Worm (Caenorhabditis elegans) whole organism, young adult: Measurements from ENCODE around the gene bath-44.

Source experiments
- B0261.1 ChIP-seq: sonication (generic microtip); optimal IDR thresholded peaks from 2 replicates; lab custom pipeline; 2016; ENCODE audit warnings: mild to moderate bottlenecking, missing genetic modification characterization, moderate library complexity, missing compliant biosample characterization
- F33H1.4 ChIP-seq: fragments of 200-800 bp; sonication (Bioruptor generic); IDR thresholded peaks from 2 replicates; pipeline ENCODE4 v1.3.6; 2022; ENCODE audit warnings: missing genetic modification reagents, missing genetic modification characterization, missing compliant biosample characterization
- F37B4.10 ChIP-seq: fragments of 200-800 bp; sonication (Bioruptor generic); IDR thresholded peaks from 2 replicates; pipeline ENCODE4 v1.3.6; 2022; ENCODE audit warnings: missing genetic modification characterization, missing compliant biosample characterization
- F39B2.1 ChIP-seq: fragments of 200-800 bp; sonication (Bioruptor generic); IDR thresholded peaks from 2 replicates; pipeline ENCODE4 v1.3.6; 2022; ENCODE audit warnings: missing genetic modification reagents, missing genetic modification characterization, missing compliant biosample characterization
- F49E8.2 ChIP-seq: sonication (generic microtip); optimal IDR thresholded peaks from 3 replicates; lab custom pipeline; 2017; ENCODE audit warnings: missing genetic modification characterization, mild to moderate bottlenecking, missing compliant biosample characterization, antibody characterized with exemption, moderate library complexity; ENCODE audit not compliant: insufficient read depth
- F52B5.7 ChIP-seq: sonication (generic microtip); optimal IDR thresholded peaks from 2 replicates; lab custom pipeline; 2016; ENCODE audit warnings: mild to moderate bottlenecking, missing genetic modification characterization, missing compliant biosample characterization
- F57A8.1 ChIP-seq: fragments of 200-800 bp; sonication (Bioruptor generic); optimal IDR thresholded peaks from 2 replicates; lab custom pipeline; 2018; ENCODE audit warnings: mild to moderate bottlenecking, missing genetic modification characterization, moderate library complexity, missing compliant biosample characterization
- F57C9.4 ChIP-seq: sonication (generic microtip); optimal IDR thresholded peaks from 2 replicates; lab custom pipeline; 2017; ENCODE audit warnings: mild to moderate bottlenecking, missing genetic modification characterization, missing compliant biosample characterization
- K11D2.4 ChIP-seq: fragments of 200-800 bp; sonication (Bioruptor generic); IDR thresholded peaks from 2 replicates; pipeline ENCODE4 v1.3.6; 2022; ENCODE audit warnings: missing genetic modification reagents, missing genetic modification characterization, missing compliant biosample characterization
- K12H6.12 ChIP-seq: fragments of 200-800 bp; sonication (Bioruptor generic); optimal IDR thresholded peaks from 2 replicates; lab custom pipeline; 2018; ENCODE audit warnings: mild to moderate bottlenecking, missing genetic modification characterization, missing compliant biosample characterization
- Y53F4B.3 ChIP-seq: fragments of 200-800 bp; sonication (Bioruptor generic); IDR thresholded peaks from 2 replicates; pipeline ENCODE4 v1.3.6; 2022; ENCODE audit warnings: missing genetic modification reagents, missing genetic modification characterization, missing compliant biosample characterization
- Y53G8AR.9 ChIP-seq: fragments of 200-800 bp; sonication (Bioruptor generic); conservative IDR thresholded peaks from 2 replicates; pipeline ENCODE4 v1.3.6; 2022; ENCODE audit warnings: missing genetic modification reagents, missing genetic modification characterization, missing compliant biosample characterization
- ama-1 ChIP-seq, 3 experiments: fragments of 150-350 bp in 1 of 3; sonication (generic microtip) in 2 of 3; optimal IDR thresholded peaks; 2 replicates each; lab custom pipeline; 2014 to 2018; ENCODE audit warnings: missing biosample characterization in 2 of 3, missing genetic modification characterization in 2 of 3, missing genetic modification reagents in 2 of 3
- atf-7 ChIP-seq: sonication (generic microtip); optimal IDR thresholded peaks from 2 replicates; lab custom pipeline; 2017; ENCODE audit warnings: mild to moderate bottlenecking, missing genetic modification characterization, missing compliant biosample characterization
- athp-1 ChIP-seq: sonication (generic microtip); optimal IDR thresholded peaks from 2 replicates; lab custom pipeline; 2017; ENCODE audit warnings: mild to moderate bottlenecking, missing genetic modification characterization, missing compliant biosample characterization
- attf-3 ChIP-seq: fragments of 200-800 bp; sonication (Bioruptor generic); conservative IDR thresholded peaks from 2 replicates; pipeline ENCODE4 v1.3.6; 2022; ENCODE audit warnings: missing genetic modification reagents, missing genetic modification characterization, missing compliant biosample characterization
- attf-5 ChIP-seq: fragments of 200-800 bp; sonication (Bioruptor generic); optimal IDR thresholded peaks from 2 replicates; lab custom pipeline; 2018; ENCODE audit warnings: mild to moderate bottlenecking, missing genetic modification characterization, missing compliant biosample characterization
- attf-6 ChIP-seq: fragments of 200-800 bp; sonication (Bioruptor generic); IDR thresholded peaks from 2 replicates; pipeline ENCODE4 v1.3.6; 2022; ENCODE audit warnings: missing genetic modification reagents, missing genetic modification characterization, missing compliant biosample characterization
- cebp-1 ChIP-seq, 2 experiments: fragments of 200-800 bp in 1 of 2; sonication (Bioruptor generic) in 1 of 2; sonication (generic microtip) in 1 of 2; IDR thresholded peaks in 1 of 2; optimal IDR thresholded peaks in 1 of 2; 2 replicates each; pipeline versions ENCODE4 v1.3.6 to Lab custom; 2017 to 2022; ENCODE audit warnings: missing compliant biosample characterization in 2 of 2, missing genetic modification characterization in 2 of 2, mild to moderate bottlenecking in 1 of 2, missing genetic modification reagents in 1 of 2, moderate library complexity in 1 of 2
- cebp-2 ChIP-seq: fragments of 200-800 bp; sonication (Bioruptor generic); IDR thresholded peaks from 2 replicates; pipeline ENCODE4 v1.3.6; 2022; ENCODE audit warnings: missing genetic modification characterization, missing compliant biosample characterization
- ceh-27 ChIP-seq: fragments of 200-800 bp; sonication (Bioruptor generic); optimal IDR thresholded peaks from 2 replicates; lab custom pipeline; 2018; ENCODE audit warnings: mild to moderate bottlenecking, missing genetic modification characterization, moderate library complexity, missing compliant biosample characterization
- die-1 ChIP-seq: sonication (generic microtip); optimal IDR thresholded peaks from 2 replicates; lab custom pipeline; 2016; ENCODE audit warnings: missing genotype, mild to moderate bottlenecking, missing genetic modification characterization, missing compliant biosample characterization
- dpl-1 ChIP-seq: fragments of 150-350 bp; optimal IDR thresholded peaks from 2 replicates; lab custom pipeline; 2014; ENCODE audit warnings: missing biosample characterization, missing genetic modification reagents, missing genetic modification characterization
- ets-4 ChIP-seq: fragments of 200-800 bp; sonication (Bioruptor generic); optimal IDR thresholded peaks from 2 replicates; lab custom pipeline; 2018; ENCODE audit warnings: mild to moderate bottlenecking, missing genetic modification characterization, missing compliant biosample characterization
- gei-17 ChIP-seq: fragments of 200-800 bp; sonication (Bioruptor generic); optimal IDR thresholded peaks from 2 replicates; lab custom pipeline; 2018; ENCODE audit warnings: mild to moderate bottlenecking, missing genetic modification characterization, missing compliant biosample characterization
- him-1 ChIP-seq: sonication (generic microtip); optimal IDR thresholded peaks from 2 replicates; lab custom pipeline; 2016; ENCODE audit warnings: missing genotype, missing genetic modification reagents, missing genetic modification characterization, missing compliant biosample characterization
- hmg-20 ChIP-seq: fragments of 200-800 bp; sonication (Bioruptor generic); IDR thresholded peaks from 2 replicates; pipeline ENCODE4 v1.3.6; 2022; ENCODE audit warnings: missing genetic modification reagents, missing genetic modification characterization, missing compliant biosample characterization
- hsf-1 ChIP-seq: fragments of 200-800 bp; sonication (Bioruptor generic); IDR thresholded peaks from 2 replicates; pipeline ENCODE4 v1.3.6; 2022; ENCODE audit warnings: missing genetic modification reagents, missing genetic modification characterization, missing compliant biosample characterization
- lin-26 ChIP-seq: fragments of 200-800 bp; sonication (Bioruptor generic); IDR thresholded peaks from 2 replicates; pipeline ENCODE4 v1.3.6; 2022; ENCODE audit warnings: missing genetic modification reagents, missing genetic modification characterization, missing compliant biosample characterization
- lin-35 ChIP-seq, 3 experiments: fragments of 150-350 bp in 2 of 3; sonication (generic microtip) in 1 of 3; optimal IDR thresholded peaks; 2 replicates each; lab custom pipeline; 2014 to 2018; ENCODE audit warnings: missing biosample characterization in 3 of 3, missing genetic modification characterization in 3 of 3, missing genetic modification reagents in 3 of 3
- lin-40 ChIP-seq: sonication (generic microtip); optimal IDR thresholded peaks from 2 replicates; lab custom pipeline; 2016; ENCODE audit warnings: missing genetic modification characterization, mild to moderate bottlenecking, missing compliant biosample characterization, missing genotype, missing genetic modification reagents
- lin-54 ChIP-seq: fragments of 200-800 bp; sonication (Bioruptor generic); optimal IDR thresholded peaks from 2 replicates; lab custom pipeline; 2018; ENCODE audit warnings: mild to moderate bottlenecking, missing genetic modification characterization, missing compliant biosample characterization
- lir-1 ChIP-seq: fragments of 200-800 bp; sonication (Bioruptor generic); conservative IDR thresholded peaks from 2 replicates; pipeline ENCODE4 v1.3.6; 2022; ENCODE audit warnings: missing genetic modification reagents, missing genetic modification characterization, missing compliant biosample characterization
- madf-3 ChIP-seq: fragments of 200-800 bp; sonication (Bioruptor generic); IDR thresholded peaks from 2 replicates; pipeline ENCODE4 v1.3.6; 2022; ENCODE audit warnings: missing genetic modification reagents, missing genetic modification characterization, missing compliant biosample characterization
- madf-8 ChIP-seq: fragments of 200-800 bp; sonication (Bioruptor generic); conservative IDR thresholded peaks from 2 replicates; pipeline ENCODE4 v1.3.6; 2022; ENCODE audit warnings: missing genetic modification reagents, missing genetic modification characterization, missing compliant biosample characterization
- mcd-1 ChIP-seq: fragments of 200-800 bp; sonication (Bioruptor generic); IDR thresholded peaks from 2 replicates; pipeline ENCODE4 v1.3.6; 2022; ENCODE audit warnings: missing genetic modification reagents, missing genetic modification characterization, missing compliant biosample characterization
- mel-28 ChIP-seq: sonication (generic microtip); optimal IDR thresholded peaks from 2 replicates; lab custom pipeline; 2016; ENCODE audit warnings: borderline replicate concordance, mild to moderate bottlenecking, missing genetic modification characterization, missing compliant biosample characterization
- nfya-2 ChIP-seq: fragments of 200-800 bp; sonication (Bioruptor generic); IDR thresholded peaks from 2 replicates; pipeline ENCODE4 v1.3.6; 2022; ENCODE audit warnings: missing genetic modification reagents, missing genetic modification characterization, missing compliant biosample characterization
- nhr-80 ChIP-seq: sonication (generic microtip); optimal IDR thresholded peaks from 2 replicates; lab custom pipeline; 2016; ENCODE audit warnings: missing genetic modification characterization, missing compliant biosample characterization
- nhr-90 ChIP-seq: sonication (generic microtip); optimal IDR thresholded peaks from 2 replicates; lab custom pipeline; 2016; ENCODE audit warnings: missing genotype, mild to moderate bottlenecking, missing genetic modification characterization, missing compliant biosample characterization
- rcor-1 ChIP-seq: fragments of 200-800 bp; sonication (Bioruptor generic); IDR thresholded peaks from 2 replicates; pipeline ENCODE4 v1.3.6; 2022; ENCODE audit warnings: missing genetic modification reagents, missing genetic modification characterization, missing compliant biosample characterization
- rec-8 ChIP-seq, 2 experiments: sonication (generic microtip); optimal IDR thresholded peaks; 2 replicates each; lab custom pipeline; 2016; ENCODE audit warnings: mild to moderate bottlenecking in 2 of 2, missing genetic modification characterization in 2 of 2, missing genetic modification reagents in 2 of 2, missing genotype in 2 of 2, missing biosample characterization in 1 of 2, missing compliant biosample characterization in 1 of 2, moderate library complexity in 1 of 2
- rpc-1 ChIP-seq, 2 experiments: fragments of 150-350 bp in 1 of 2; sonication (generic microtip) in 1 of 2; optimal IDR thresholded peaks; 2 replicates each; lab custom pipeline; 2014 to 2018; ENCODE audit warnings: missing biosample characterization in 1 of 2, missing genetic modification characterization in 1 of 2, missing genetic modification reagents in 1 of 2, missing genotype in 1 of 2
- tbx-9 ChIP-seq: sonication (generic microtip); optimal IDR thresholded peaks from 2 replicates; lab custom pipeline; 2016; ENCODE audit warnings: borderline replicate concordance, missing genetic modification characterization, inconsistent platforms, missing compliant biosample characterization
- ztf-26 ChIP-seq: sonication (generic microtip); optimal IDR thresholded peaks from 2 replicates; lab custom pipeline; 2017; ENCODE audit warnings: missing genetic modification characterization, missing compliant biosample characterization

bath-44 gene

ce11 chrII:7390335-7390734, 4.4 kb upstream of the bath-44 start:
- TF ChIP-seq gei-17 (no peak), lin-26 (GFP tag; lab: Robert Waterston, UW) (0 out of 2 replicates have a peak, but pooled peaks have one; percentile 44)

DNA sequence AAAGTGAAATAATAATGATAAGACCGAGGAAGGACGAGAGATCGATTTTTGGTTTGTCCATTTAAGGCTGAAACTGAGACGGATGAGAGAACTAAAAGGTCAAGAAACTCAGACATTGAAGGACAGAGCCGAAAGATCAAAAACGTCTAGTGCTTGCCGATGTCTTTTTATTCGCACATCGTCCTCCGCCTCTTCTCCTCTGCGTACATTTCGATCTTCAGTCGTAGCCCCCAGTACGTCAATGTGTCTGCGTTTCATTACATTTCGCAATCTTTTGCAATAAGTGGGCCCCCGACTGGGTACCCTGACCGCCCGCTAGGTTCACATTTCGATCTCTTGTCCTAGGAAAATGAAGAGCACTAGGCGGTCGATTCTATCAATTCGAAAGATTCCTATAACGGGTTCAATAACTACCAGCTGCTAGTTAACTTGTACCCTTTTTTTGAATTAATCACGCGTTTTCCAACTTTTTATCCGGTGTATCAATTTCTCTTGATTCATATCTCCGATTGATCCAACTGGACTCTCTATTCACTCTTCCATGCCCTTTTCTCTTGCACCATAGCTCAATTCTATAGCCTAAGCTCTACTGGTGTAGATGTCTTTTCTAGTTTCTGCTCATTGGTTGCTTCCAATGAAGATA, 2.6 kb upstream of the bath-44 start:
- TF ChIP-seq hsf-1, result no peak
- TF ChIP-seq attf-5 (GFP tag; lab: Kevin White, UChicago), result peak; percentile 80
- TF ChIP-seq madf-8 (GFP tag; lab: Robert Waterston, UW), result no peak
- no peak for TF ChIP-seq lin-35 (GFP tag; optimal IDR thresholded peaks at IDR 0.05; lab: Kevin White, UChicago)
- peak; percentile 9 for TF ChIP-seq nhr-90 (tag; lab: Kevin White, UChicago)
- no peak for TF ChIP-seq dpl-1 (GFP tag; lab: Kevin White, UChicago)
- no peak for TF ChIP-seq rec-8 (tag; optimal IDR thresholded peaks at IDR 0.05; lab: Kevin White, UChicago)
- TF ChIP-seq F39B2.1, result no peak
- no peak for TF ChIP-seq lin-54 (GFP tag; lab: Kevin White, UChicago)
- TF ChIP-seq cebp-2, result no peak
- no peak for TF ChIP-seq F57A8.1
- peak; percentile 25 for TF ChIP-seq ztf-26 (tag; lab: Kevin White, UChicago)
- no peak for TF ChIP-seq nfya-2 (GFP tag; lab: Robert Waterston, UW)
- peak; percentile 25 for TF ChIP-seq ets-4 (GFP tag; lab: Kevin White, UChicago)
- TF ChIP-seq K12H6.12, result no peak
- TF ChIP-seq rcor-1 (GFP tag; lab: Robert Waterston, UW), result no peak
- TF ChIP-seq cebp-1 (GFP tag; IDR thresholded peaks at IDR 0.05; lab: Robert Waterston, UW), result peak; percentile 97
- peak; percentile 99 for TF ChIP-seq cebp-1 (tag; optimal IDR thresholded peaks at IDR 0.05; lab: Kevin White, UChicago)
- no peak for TF ChIP-seq F52B5.7
- TF ChIP-seq ceh-27 (GFP tag; lab: Kevin White, UChicago), result peak; percentile 61
- TF ChIP-seq die-1 (tag; lab: Kevin White, UChicago), result no peak
- 0 out of 2 replicates have a peak, but pooled peaks have one; percentile 48 for TF ChIP-seq Y53G8AR.9 (GFP tag; lab: Robert Waterston, UW)
- no peak for TF ChIP-seq F57C9.4 (tag; lab: Kevin White, UChicago)
- no peak for TF ChIP-seq rpc-1 (optimal IDR thresholded peaks at IDR 0.05; lab: Kevin White, UChicago)
- TF ChIP-seq rpc-1 (tag; optimal IDR thresholded peaks at IDR 0.05; lab: Kevin White, UChicago), result no peak
- TF ChIP-seq attf-6 (GFP tag; lab: Robert Waterston, UW), result no peak
- no peak for TF ChIP-seq madf-3 (GFP tag; lab: Robert Waterston, UW)
- no peak for TF ChIP-seq B0261.1 (tag; lab: Kevin White, UChicago)
- peak; percentile 28 for TF ChIP-seq lin-40 (tag; lab: Kevin White, UChicago)
- TF ChIP-seq lir-1 (GFP tag; lab: Robert Waterston, UW), result no peak
- no peak for TF ChIP-seq tbx-9 (tag; lab: Kevin White, UChicago)
- no peak for TF ChIP-seq him-1 (tag; lab: Kevin White, UChicago)
- no peak for TF ChIP-seq F37B4.10 (GFP tag; lab: Robert Waterston, UW)
- no peak for TF ChIP-seq ama-1 (optimal IDR thresholded peaks at IDR 0.05; lab: Kevin White, UChicago)
- no peak for TF ChIP-seq ama-1 (GFP tag; optimal IDR thresholded peaks at IDR 0.05; lab: Kevin White, UChicago)
- no peak for TF ChIP-seq athp-1 (tag; lab: Kevin White, UChicago)
- TF ChIP-seq Y53F4B.3 (GFP tag; lab: Robert Waterston, UW), result no peak
- TF ChIP-seq hmg-20 (GFP tag; lab: Robert Waterston, UW), result no peak
- no peak for TF ChIP-seq atf-7 (tag; lab: Kevin White, UChicago)
- TF ChIP-seq nhr-80 (tag; lab: Kevin White, UChicago), result peak; percentile 86
- TF ChIP-seq F49E8.2 (tag; lab: Kevin White, UChicago), result no peak
- TF ChIP-seq K11D2.4 (GFP tag; lab: Robert Waterston, UW), result no peak
- no peak for TF ChIP-seq mel-28
- no peak for TF ChIP-seq F33H1.4
- TF ChIP-seq attf-3 (GFP tag; lab: Robert Waterston, UW), result no peak
- TF ChIP-seq mcd-1 (GFP tag; lab: Robert Waterston, UW), result peak; percentile 35; the same call in 1 of the 2 replicates
